Worm (Caenorhabditis elegans): Measurements from ENCODE around the gene gba-3.

DNA sequence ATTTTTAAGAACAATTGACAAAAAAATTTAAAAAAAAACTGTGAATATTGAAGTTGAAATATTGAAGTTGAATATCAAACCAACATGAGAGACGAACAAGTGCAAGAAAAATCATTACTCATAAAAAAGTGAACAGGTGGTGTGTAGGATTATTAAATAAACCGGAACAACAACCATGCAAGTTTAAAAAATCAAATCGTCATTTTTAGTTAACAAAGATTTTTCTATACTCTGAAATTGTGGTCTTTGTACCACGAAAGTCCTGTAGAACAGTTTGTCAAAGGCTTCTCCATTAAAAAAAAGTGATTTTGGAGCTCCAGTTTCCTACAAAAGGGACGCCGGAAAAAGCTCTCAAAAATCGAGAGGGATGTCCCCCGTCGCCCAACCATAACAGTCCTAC is 33.1 kb upstream of the gba-3 start, which contains the start of gene C06A12.19:
- TF ChIP-seq hlh-11 (tag; optimal IDR thresholded peaks at IDR 0.05) = no peak
- no peak for TF ChIP-seq tra-1 (GFP tag; IDR thresholded peaks at IDR 0.05)
- no peak for TF ChIP-seq unc-62 (GFP tag; optimal IDR thresholded peaks at IDR 0.05 in 1 of 2)
- no peak for TF ChIP-seq unc-62 (tag; optimal IDR thresholded peaks at IDR 0.05)
- TF ChIP-seq nhr-11 (tag; optimal IDR thresholded peaks at IDR 0.05) = no peak
- TF ChIP-seq nhr-237 (tag; optimal IDR thresholded peaks at IDR 0.05) = no peak
- no peak for TF ChIP-seq skn-1 (tag; optimal IDR thresholded peaks at IDR 0.05)
- TF ChIP-seq lsy-2 (tag; optimal IDR thresholded peaks at IDR 0.05) = no peak
- TF ChIP-seq spr-1 (tag; optimal IDR thresholded peaks at IDR 0.05) = no peak
- TF ChIP-seq nhr-25 (tag; optimal IDR thresholded peaks at IDR 0.05; ENCODE audit: borderline replicate concordance, insufficient read depth) = no peak
- no peak for TF ChIP-seq jun-1 (tag; optimal IDR thresholded peaks at IDR 0.05)
- TF ChIP-seq nhr-77 (tag; optimal IDR thresholded peaks at IDR 0.05) = no peak
- TF ChIP-seq madf-9 (GFP tag; conservative IDR thresholded peaks at IDR 0.05) = no peak
- no peak for TF ChIP-seq unc-130 (GFP tag; optimal IDR thresholded peaks at IDR 0.05)
- no peak for TF ChIP-seq hlh-30 (tag; optimal IDR thresholded peaks at IDR 0.05; ENCODE audit: insufficient read depth)

Data from whole organism, L4 larva.